Worm (Caenorhabditis elegans): ENCODE data around the gene F47E1.20.

F47E1.20 gene

DNA sequence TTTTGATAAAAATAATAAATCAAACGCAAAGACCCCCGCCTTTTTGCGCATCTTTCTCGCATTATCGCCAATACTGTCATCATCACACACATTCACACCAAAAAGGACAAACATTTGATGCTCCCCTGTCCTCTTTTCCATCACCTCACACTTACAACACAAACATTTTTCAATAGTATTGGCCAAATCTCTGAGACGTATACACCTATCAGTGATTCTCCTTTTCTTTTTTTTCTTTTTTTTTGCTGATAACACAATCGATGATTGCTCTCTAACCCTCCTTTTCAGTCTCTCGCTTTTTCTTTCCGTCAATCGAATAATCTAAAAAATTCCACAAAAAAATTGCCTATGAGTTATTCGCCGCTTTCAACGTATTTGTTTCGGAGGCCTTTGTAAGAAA lies 48.1 kb downstream of the F47E1.20 start:
- TF ChIP-seq fkh-8 (tag; optimal IDR thresholded peaks at IDR 0.05) (no peak), elt-2 (tag; optimal IDR thresholded peaks at IDR 0.05) (peak; percentile 62), lin-35 (GFP tag; optimal IDR thresholded peaks at IDR 0.05) (peak in 1 of 2 experiments; percentile 16), efl-1 (optimal IDR thresholded peaks at IDR 0.05) (no peak), efl-1 (GFP tag; optimal IDR thresholded peaks at IDR 0.05 in 1 of 2) (no peak), lin-14 (GFP tag; optimal IDR thresholded peaks at IDR 0.05) (peak; percentile 8), nhr-77 (tag; optimal IDR thresholded peaks at IDR 0.05) (no peak)

DNA sequence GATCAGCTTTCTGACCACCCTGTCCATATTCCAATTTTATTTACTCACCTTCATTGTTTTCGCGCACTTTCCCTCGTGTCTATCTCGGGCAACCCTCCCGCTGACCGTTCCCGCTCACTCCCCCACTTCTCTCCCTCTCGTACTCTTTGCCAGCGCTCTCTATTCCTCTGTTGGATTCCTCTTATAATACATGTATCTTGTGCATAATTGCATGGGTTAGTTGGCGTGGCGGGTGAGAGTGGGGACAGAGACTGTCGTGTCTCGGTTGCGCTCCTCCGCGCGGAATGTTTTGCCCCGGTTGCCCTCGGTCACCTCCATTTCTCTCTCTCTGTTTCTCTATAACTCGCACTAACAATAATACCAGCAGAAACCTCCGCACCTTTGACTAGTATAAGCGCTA lies 53.4 kb downstream of the F47E1.20 start:
- no peak for TF ChIP-seq tlp-1 (tag; optimal IDR thresholded peaks at IDR 0.05)
- TF ChIP-seq fkh-4 (tag; optimal IDR thresholded peaks at IDR 0.05; ENCODE audit: borderline replicate concordance), result no peak
- TF ChIP-seq nhr-47 (tag; optimal IDR thresholded peaks at IDR 0.05), result no peak
- TF ChIP-seq lin-14 (GFP tag; optimal IDR thresholded peaks at IDR 0.05), result peak; percentile 18
- no peak for TF ChIP-seq mdl-1 (tag; optimal IDR thresholded peaks at IDR 0.05)
- TF ChIP-seq nhr-76 (tag; optimal IDR thresholded peaks at IDR 0.05), result no peak
- no peak for TF ChIP-seq unc-30 (tag; optimal IDR thresholded peaks at IDR 0.05)
- TF ChIP-seq blmp-1 (tag; optimal IDR thresholded peaks at IDR 0.05), result peak; percentile 74
- TF ChIP-seq ceh-90 (tag; optimal IDR thresholded peaks at IDR 0.05), result no peak
- no peak for TF ChIP-seq zip-4 (GFP tag; optimal IDR thresholded peaks at IDR 0.05)
- TF ChIP-seq efl-1 (optimal IDR thresholded peaks at IDR 0.05), result no peak
- TF ChIP-seq efl-1 (GFP tag; optimal IDR thresholded peaks at IDR 0.05 in 1 of 2), result peak in 1 of 2 experiments; percentile 41
- TF ChIP-seq swsn-7 (tag; optimal IDR thresholded peaks at IDR 0.05), result no peak
- TF ChIP-seq nhr-28 (tag; optimal IDR thresholded peaks at IDR 0.05), result no peak

DNA sequence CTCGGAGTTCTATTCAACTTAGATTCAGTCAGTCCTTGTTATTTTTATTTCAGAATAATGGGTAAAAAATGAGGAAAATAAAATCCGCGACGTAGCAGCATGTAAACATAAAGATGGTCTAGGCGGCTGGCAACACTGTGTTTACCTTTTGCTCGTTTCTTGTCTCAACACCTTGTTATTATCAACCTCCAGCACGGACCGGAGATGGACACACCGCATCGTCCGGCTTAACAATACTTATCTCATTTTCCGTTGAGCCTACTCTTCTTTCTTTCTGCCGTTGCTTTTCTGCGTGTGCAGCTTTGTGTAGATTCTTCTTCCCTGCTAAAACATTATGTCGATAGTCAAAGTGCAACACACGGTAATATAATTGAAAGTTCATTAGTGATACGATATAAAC lies 54.3 kb downstream of the F47E1.20 start:
- no peak for TF ChIP-seq nhr-84 (tag; optimal IDR thresholded peaks at IDR 0.05)
- TF ChIP-seq pag-3 (tag; optimal IDR thresholded peaks at IDR 0.05; ENCODE audit: borderline replicate concordance, insufficient read depth), result no peak
- TF ChIP-seq lsy-2 (tag; optimal IDR thresholded peaks at IDR 0.05), result no peak
- TF ChIP-seq nhr-19 (GFP tag; conservative IDR thresholded peaks at IDR 0.05), result no peak
- TF ChIP-seq mep-1 (tag; optimal IDR thresholded peaks at IDR 0.05), result no peak
- TF ChIP-seq hpl-2 (GFP tag; optimal IDR thresholded peaks at IDR 0.05), result no peak
- no peak for TF ChIP-seq C34B4.2 (tag; optimal IDR thresholded peaks at IDR 0.05)
- TF ChIP-seq tlp-1 (tag; optimal IDR thresholded peaks at IDR 0.05), result no peak
- no peak for TF ChIP-seq mdl-1 (tag; optimal IDR thresholded peaks at IDR 0.05)
- no peak for TF ChIP-seq skn-1 (tag; optimal IDR thresholded peaks at IDR 0.05)
- no peak for TF ChIP-seq nhr-237 (tag; optimal IDR thresholded peaks at IDR 0.05)
- TF ChIP-seq aha-1 (tag; optimal IDR thresholded peaks at IDR 0.05), result no peak
- no peak for TF ChIP-seq nhr-28 (tag; optimal IDR thresholded peaks at IDR 0.05)
- TF ChIP-seq lir-3 (tag; optimal IDR thresholded peaks at IDR 0.05; ENCODE audit: poor library complexity), result no peak
- TF ChIP-seq C04F5.9 (tag; optimal IDR thresholded peaks at IDR 0.05), result no peak
- TF ChIP-seq mef-2 (tag; optimal IDR thresholded peaks at IDR 0.05), result no peak
- no peak for TF ChIP-seq unc-86 (tag; optimal IDR thresholded peaks at IDR 0.05)
- no peak for TF ChIP-seq F16B12.6 (tag; optimal IDR thresholded peaks at IDR 0.05)
- TF ChIP-seq fkh-10 (GFP tag; optimal IDR thresholded peaks at IDR 0.05), result no peak
- no peak for TF ChIP-seq rnt-1 (tag; optimal IDR thresholded peaks at IDR 0.05)

DNA sequence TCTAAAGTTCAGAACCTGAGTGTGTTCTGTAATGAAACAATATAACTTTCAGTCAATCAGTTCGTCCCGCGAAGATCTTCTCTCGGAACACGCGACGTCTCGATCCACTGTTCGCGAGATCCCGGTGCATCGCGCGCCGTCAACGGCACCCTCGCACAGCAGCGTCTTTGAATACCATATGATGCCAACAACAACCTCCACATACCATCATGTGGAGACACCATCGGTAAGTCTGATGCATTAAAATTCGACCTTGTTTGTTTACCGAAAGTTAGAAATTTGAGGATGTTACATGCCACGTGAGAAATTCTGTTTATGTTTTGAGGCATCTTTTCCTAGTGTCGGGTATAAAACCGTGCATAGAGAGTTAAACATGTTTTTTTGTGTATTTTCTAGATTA lies 54.8 kb downstream of the F47E1.20 start:
- TF ChIP-seq aly-2 (tag; optimal IDR thresholded peaks at IDR 0.05) (no peak), lin-14 (GFP tag; optimal IDR thresholded peaks at IDR 0.05) (peak; percentile 41), egl-27 (tag; optimal IDR thresholded peaks at IDR 0.05) (no peak), efl-1 (optimal IDR thresholded peaks at IDR 0.05) (no peak), efl-1 (GFP tag; optimal IDR thresholded peaks at IDR 0.05 in 1 of 2) (peak in 1 of 2 experiments; percentile 56), jun-1 (tag; optimal IDR thresholded peaks at IDR 0.05) (no peak), alr-1 (tag; optimal IDR thresholded peaks at IDR 0.05; ENCODE audit: borderline replicate concordance) (no peak), nhr-84 (tag; optimal IDR thresholded peaks at IDR 0.05) (no peak), nhr-85 (tag) (peak; percentile 83), pax-3 (tag; optimal IDR thresholded peaks at IDR 0.05) (no peak), C04F5.9 (tag; optimal IDR thresholded peaks at IDR 0.05) (no peak), ceh-90 (tag; optimal IDR thresholded peaks at IDR 0.05) (no peak), nhr-71 (tag; optimal IDR thresholded peaks at IDR 0.05) (peak; percentile 8), lin-39 (tag; optimal IDR thresholded peaks at IDR 0.05) (no peak), mab-9 (GFP tag; IDR thresholded peaks at IDR 0.05) (no peak), lin-35 (GFP tag; optimal IDR thresholded peaks at IDR 0.05) (peak in 1 of 2 experiments; percentile 35), nhr-76 (tag; optimal IDR thresholded peaks at IDR 0.05) (no peak)

All from whole organism, L1 larva.